3 worm cellular contexts compared by ENCODE assay signal in genomic region chrX:6121279-6121678, ce11.
TF ChIP-seq lines count a peak whose summit lies in the region.

No protein-coding gene starts in this region.

TF ChIP-seq in whole organism, L3 larva, 47 proteins besides CTCF, POLR2A, EP300 and RAD21:
- TF ChIP-seq pha-4 (tag; optimal IDR thresholded peaks at IDR 0.05; lab: Kevin White, UChicago): peak; percentile 89
- peak; percentile 15 for TF ChIP-seq pqm-1 (tag; optimal IDR thresholded peaks at IDR 0.05; lab: Kevin White, UChicago)
- TF ChIP-seq ceh-9 (tag; optimal IDR thresholded peaks at IDR 0.05; lab: Kevin White, UChicago): no peak
- peak; percentile 27 for TF ChIP-seq elt-2 (tag; optimal IDR thresholded peaks at IDR 0.05; lab: Kevin White, UChicago)

TF ChIP-seq in whole organism, L4 larva, 104 proteins besides CTCF, POLR2A, EP300 and RAD21:
- TF ChIP-seq dve-1 (tag; optimal IDR thresholded peaks at IDR 0.05; lab: Kevin White, UChicago; ENCODE audit: insufficient read depth): peak; percentile 31
- no peak for TF ChIP-seq lin-29 (GFP tag; IDR thresholded peaks at IDR 0.05; lab: Robert Waterston, UW)
- peak; percentile 38 for TF ChIP-seq nhr-77 (tag; optimal IDR thresholded peaks at IDR 0.05; lab: Kevin White, UChicago)
- TF ChIP-seq F44E2.7 (GFP tag; IDR thresholded peaks at IDR 0.05; lab: Robert Waterston, UW): no peak
- peak; percentile 2 for TF ChIP-seq pqm-1 (tag; optimal IDR thresholded peaks at IDR 0.05; lab: Kevin White, UChicago)
- TF ChIP-seq daf-16 (GFP tag; optimal IDR thresholded peaks at IDR 0.05; lab: Kevin White, UChicago): no peak
- TF ChIP-seq daf-16 (tag; optimal IDR thresholded peaks at IDR 0.05; lab: Kevin White, UChicago): peak; percentile 97
- TF ChIP-seq ceh-20 (GFP tag; IDR thresholded peaks at IDR 0.05; lab: Robert Waterston, UW): no peak
- no peak for TF ChIP-seq mxl-2 (GFP tag; conservative IDR thresholded peaks at IDR 0.05; lab: Robert Waterston, UW)
- peak; percentile 25 for TF ChIP-seq nhr-28 (tag; optimal IDR thresholded peaks at IDR 0.05; lab: Kevin White, UChicago)
TF ChIP-seq in whole organism, L4 larva: peak in this region for 5.

TF ChIP-seq in whole organism, young adult, 124 proteins besides CTCF, POLR2A, EP300 and RAD21:
- no peak for TF ChIP-seq athp-1 (tag; optimal IDR thresholded peaks at IDR 0.05; lab: Kevin White, UChicago)
- TF ChIP-seq F55B11.4 (tag; optimal IDR thresholded peaks at IDR 0.05; lab: Kevin White, UChicago; ENCODE audit: borderline replicate concordance, insufficient read depth): no peak
- TF ChIP-seq pha-4 (tag; optimal IDR thresholded peaks at IDR 0.05; lab: Kevin White, UChicago): peak; percentile 28
